Worm (Caenorhabditis elegans) whole organism, L2 larva: Measurements from ENCODE around the gene tat-3.

Experiments
- C34F6.9 ChIP-seq: fragments of 150-350 bp; optimal IDR thresholded peaks from 2 replicates; lab custom pipeline; 2014; ENCODE audit warnings: missing biosample characterization, missing genetic modification characterization
- F13H6.1 ChIP-seq: sonication (generic microtip); optimal IDR thresholded peaks from 2 replicates; lab custom pipeline; 2016; ENCODE audit warnings: missing genetic modification characterization, missing compliant biosample characterization
- R02D3.7 ChIP-seq: fragments of 150-350 bp; optimal IDR thresholded peaks from 2 replicates; lab custom pipeline; 2014; ENCODE audit warnings: missing biosample characterization, missing genetic modification characterization
- Y55F3AM.14 ChIP-seq: fragments of 200-800 bp; sonication (Bioruptor generic); optimal IDR thresholded peaks from 2 replicates; lab custom pipeline; 2018; ENCODE audit warnings: mild to moderate bottlenecking, missing genetic modification characterization, missing compliant biosample characterization
- ZK546.5 ChIP-seq: sonication (generic microtip); optimal IDR thresholded peaks from 2 replicates; lab custom pipeline; 2017; ENCODE audit warnings: missing biosample characterization, missing genetic modification characterization
- alr-1 ChIP-seq: fragments of 150-350 bp; optimal IDR thresholded peaks from 2 replicates; lab custom pipeline; 2014; ENCODE audit warnings: missing biosample characterization, missing genetic modification characterization
- aly-2 ChIP-seq: fragments of 150-350 bp; optimal IDR thresholded peaks from 2 replicates; lab custom pipeline; 2014; ENCODE audit warnings: missing biosample characterization, missing genetic modification characterization
- ama-1 ChIP-seq: fragments of 150-350 bp; optimal IDR thresholded peaks from 2 replicates; lab custom pipeline; 2018; ENCODE audit warnings: inconsistent platforms
- blmp-1 ChIP-seq: sonication (generic microtip); optimal IDR thresholded peaks from 2 replicates; lab custom pipeline; 2017; ENCODE audit warnings: missing genetic modification characterization, mild to moderate bottlenecking, missing compliant biosample characterization, antibody characterized with exemption, moderate library complexity; ENCODE audit not compliant: insufficient read depth
- ceh-16 ChIP-seq: fragments of 150-350 bp; optimal IDR thresholded peaks from 2 replicates; lab custom pipeline; 2014; ENCODE audit warnings: missing biosample characterization, missing genetic modification characterization
- ceh-82 ChIP-seq: fragments of 150-350 bp; optimal IDR thresholded peaks from 2 replicates; lab custom pipeline; 2014; ENCODE audit warnings: missing biosample characterization, missing genetic modification characterization
- crh-2 ChIP-seq: sonication (generic microtip); optimal IDR thresholded peaks from 2 replicates; lab custom pipeline; 2017; ENCODE audit warnings: missing biosample characterization, missing genetic modification characterization
- dmd-4 ChIP-seq: sonication (generic microtip); optimal IDR thresholded peaks from 2 replicates; lab custom pipeline; 2017; ENCODE audit warnings: missing biosample characterization, missing genetic modification characterization
- egl-27 ChIP-seq: sonication (generic microtip); optimal IDR thresholded peaks from 3 replicates; lab custom pipeline; 2017; ENCODE audit warnings: missing biosample characterization, missing genetic modification reagents, missing genetic modification characterization
- elt-1 ChIP-seq: fragments of 150-350 bp; optimal IDR thresholded peaks from 2 replicates; lab custom pipeline; 2014; ENCODE audit warnings: missing biosample characterization, missing genetic modification characterization
- elt-3 ChIP-seq: sonication (generic microtip); optimal IDR thresholded peaks from 2 replicates; lab custom pipeline; 2017; ENCODE audit warnings: missing biosample characterization, missing genetic modification characterization
- fos-1 ChIP-seq: fragments of 150-350 bp; optimal IDR thresholded peaks from 2 replicates; lab custom pipeline; 2014; ENCODE audit warnings: missing biosample characterization, missing genetic modification characterization
- gmeb-1 ChIP-seq: fragments of 150-350 bp; optimal IDR thresholded peaks from 2 replicates; lab custom pipeline; 2014; ENCODE audit warnings: missing biosample characterization, missing genetic modification characterization
- lin-11 ChIP-seq: fragments of 150-350 bp; sonication (generic microtip); optimal IDR thresholded peaks from 2 replicates; lab custom pipeline; 2014; ENCODE audit warnings: missing biosample characterization, missing genetic modification characterization, inconsistent platforms, mixed read lengths
- lin-13 ChIP-seq: fragments of 150-350 bp; optimal IDR thresholded peaks from 2 replicates; lab custom pipeline; 2014; ENCODE audit warnings: missing biosample characterization, missing genetic modification reagents, missing genetic modification characterization
- lin-39 ChIP-seq: fragments of 150-350 bp; optimal IDR thresholded peaks from 2 replicates; lab custom pipeline; 2014; ENCODE audit warnings: missing biosample characterization, missing genetic modification reagents, missing genetic modification characterization
- lsy-2 ChIP-seq, 2 experiments: fragments of 150-350 bp in 1 of 2; sonication (generic microtip) in 1 of 2; optimal IDR thresholded peaks; 2 replicates each; lab custom pipeline; 2014 to 2017; ENCODE audit warnings: missing biosample characterization in 2 of 2, missing genetic modification characterization in 2 of 2
- mab-5 ChIP-seq: fragments of 150-350 bp; optimal IDR thresholded peaks from 2 replicates; lab custom pipeline; 2014; ENCODE audit warnings: missing biosample characterization, missing genetic modification characterization
- mbf-1 ChIP-seq: sonication (generic microtip); optimal IDR thresholded peaks from 2 replicates; lab custom pipeline; 2017; ENCODE audit warnings: missing biosample characterization, missing genetic modification characterization
- mdl-1 ChIP-seq, 2 experiments: fragments of 150-350 bp in 1 of 2; sonication (generic microtip) in 1 of 2; optimal IDR thresholded peaks; 2 replicates each; lab custom pipeline; 2017; ENCODE audit warnings: missing biosample characterization in 2 of 2, missing genetic modification characterization in 2 of 2
- nhr-10 ChIP-seq: sonication (generic microtip); optimal IDR thresholded peaks from 2 replicates; lab custom pipeline; 2017; ENCODE audit warnings: missing biosample characterization, missing genetic modification characterization
- nhr-11 ChIP-seq: fragments of 150-350 bp; optimal IDR thresholded peaks from 2 replicates; lab custom pipeline; 2014; ENCODE audit warnings: missing biosample characterization, missing genetic modification characterization
- nhr-12 ChIP-seq: fragments of 150-350 bp; optimal IDR thresholded peaks from 2 replicates; lab custom pipeline; 2014; ENCODE audit warnings: missing biosample characterization, missing genetic modification characterization
- nhr-129 ChIP-seq: fragments of 150-350 bp; optimal IDR thresholded peaks from 2 replicates; lab custom pipeline; 2014; ENCODE audit warnings: missing biosample characterization, missing genetic modification characterization
- nhr-21 ChIP-seq: fragments of 150-350 bp; optimal IDR thresholded peaks from 2 replicates; lab custom pipeline; 2014; ENCODE audit warnings: missing biosample characterization, missing genetic modification characterization
- nhr-23 ChIP-seq: fragments of 150-350 bp; optimal IDR thresholded peaks from 2 replicates; lab custom pipeline; 2014; ENCODE audit warnings: missing biosample characterization, missing genetic modification reagents, missing genetic modification characterization
- nhr-237 ChIP-seq: fragments of 150-350 bp; optimal IDR thresholded peaks from 2 replicates; lab custom pipeline; 2014; ENCODE audit warnings: missing biosample characterization, missing genetic modification characterization
- nhr-25 ChIP-seq: fragments of 150-350 bp; sonication (generic microtip); optimal IDR thresholded peaks from 3 replicates; lab custom pipeline; 2014; ENCODE audit warnings: missing biosample characterization, missing genetic modification characterization
- nhr-6 ChIP-seq: fragments of 150-350 bp; optimal IDR thresholded peaks from 2 replicates; lab custom pipeline; 2014; ENCODE audit warnings: missing biosample characterization, missing genetic modification characterization
- nhr-77 ChIP-seq: fragments of 150-350 bp; optimal IDR thresholded peaks from 2 replicates; lab custom pipeline; 2014; ENCODE audit warnings: missing biosample characterization, missing genetic modification characterization
- peb-1 ChIP-seq: fragments of 150-350 bp; optimal IDR thresholded peaks from 2 replicates; lab custom pipeline; 2014; ENCODE audit warnings: missing biosample characterization, missing genetic modification characterization
- sem-4 ChIP-seq: fragments of 150-350 bp; optimal IDR thresholded peaks from 2 replicates; lab custom pipeline; 2014; ENCODE audit warnings: missing biosample characterization, missing genetic modification reagents, missing genetic modification characterization
- skn-1 ChIP-seq: sonication (generic microtip); optimal IDR thresholded peaks from 2 replicates; lab custom pipeline; 2017; ENCODE audit warnings: missing biosample characterization, missing genetic modification characterization
- sma-3 ChIP-seq: sonication (generic microtip); optimal IDR thresholded peaks from 2 replicates; lab custom pipeline; 2016; ENCODE audit warnings: missing genetic modification reagents, missing genetic modification characterization, missing compliant biosample characterization
- sma-9 ChIP-seq, 2 experiments: fragments of 150-350 bp in 1 of 2; sonication (generic microtip) in 1 of 2; optimal IDR thresholded peaks; 2 replicates each; lab custom pipeline; 2014 to 2016; ENCODE audit warnings: missing genetic modification characterization in 2 of 2, mild to moderate bottlenecking in 1 of 2, missing biosample characterization in 1 of 2, missing compliant biosample characterization in 1 of 2, missing genetic modification reagents in 1 of 2, moderate library complexity in 1 of 2
- snpc-4 ChIP-seq: fragments of 150-350 bp; optimal IDR thresholded peaks from 2 replicates; lab custom pipeline; 2014; ENCODE audit warnings: missing biosample characterization, missing genetic modification characterization
- unc-39 ChIP-seq: fragments of 150-350 bp; optimal IDR thresholded peaks from 2 replicates; lab custom pipeline; 2014; ENCODE audit warnings: missing biosample characterization, missing genetic modification characterization
- unc-55 ChIP-seq: fragments of 150-350 bp; sonication (generic microtip); optimal IDR thresholded peaks from 3 replicates; lab custom pipeline; 2014; ENCODE audit warnings: missing biosample characterization, missing genetic modification reagents, missing genetic modification characterization
- unc-62 ChIP-seq: fragments of 150-350 bp; optimal IDR thresholded peaks from 2 replicates; lab custom pipeline; 2014; ENCODE audit warnings: missing biosample characterization, missing genetic modification reagents, missing genetic modification characterization
- zag-1 ChIP-seq: fragments of 150-350 bp; optimal IDR thresholded peaks from 2 replicates; lab custom pipeline; 2014; ENCODE audit warnings: missing biosample characterization, missing genetic modification characterization
- ztf-1 ChIP-seq: fragments of 200-800 bp; sonication (Bioruptor generic); conservative IDR thresholded peaks from 2 replicates; pipeline ENCODE4 v1.3.6; 2022; ENCODE audit warnings: missing genetic modification characterization, missing compliant biosample characterization
- ztf-11 ChIP-seq: sonication (generic microtip); optimal IDR thresholded peaks from 2 replicates; lab custom pipeline; 2017; ENCODE audit warnings: missing biosample characterization, missing genetic modification characterization
- ztf-4 ChIP-seq: fragments of 150-350 bp; optimal IDR thresholded peaks from 2 replicates; lab custom pipeline; 2014; ENCODE audit warnings: missing biosample characterization, missing genetic modification characterization

Gene tat-3

DNA sequence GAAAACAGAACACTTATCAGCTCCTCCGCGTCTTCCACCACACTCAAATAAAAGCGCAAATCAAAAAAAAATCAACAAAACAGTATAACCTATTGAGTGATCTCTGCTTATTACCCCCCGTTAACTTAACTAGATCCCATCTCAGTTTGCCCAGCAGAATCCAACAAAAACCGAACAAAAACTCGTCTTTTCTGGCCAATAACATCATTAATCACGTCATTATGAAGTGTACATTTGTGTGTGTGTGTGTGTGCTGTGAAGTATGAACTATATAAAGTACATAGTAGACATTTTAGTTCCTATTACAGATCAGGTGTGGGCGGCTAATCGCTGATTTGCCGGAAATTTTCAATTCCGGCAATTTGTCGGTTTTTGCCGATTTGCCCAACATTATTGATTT lies 12.4 kb downstream of the tat-3 start:
- TF ChIP-seq nhr-77 (tag; lab: Kevin White, UChicago) (no peak), Y55F3AM.14 (peak; percentile 3), crh-2 (peak; percentile 11), sem-4 (tag; lab: Kevin White, UChicago) (no peak), elt-3 (no peak), alr-1 (tag; lab: Kevin White, UChicago) (no peak), nhr-25 (peak; percentile 6), unc-55 (GFP tag; lab: Kevin White, UChicago) (no peak), ZK546.5 (no peak), ceh-82 (tag; lab: Kevin White, UChicago) (no peak), nhr-10 (tag; lab: Kevin White, UChicago) (no peak), unc-39 (no peak), nhr-6 (tag; lab: Kevin White, UChicago) (no peak), sma-9 (GFP tag; optimal IDR thresholded peaks at IDR 0.05; lab: Kevin White, UChicago) (peak; percentile 30), sma-9 (tag; optimal IDR thresholded peaks at IDR 0.05; lab: Kevin White, UChicago) (no peak)

DNA sequence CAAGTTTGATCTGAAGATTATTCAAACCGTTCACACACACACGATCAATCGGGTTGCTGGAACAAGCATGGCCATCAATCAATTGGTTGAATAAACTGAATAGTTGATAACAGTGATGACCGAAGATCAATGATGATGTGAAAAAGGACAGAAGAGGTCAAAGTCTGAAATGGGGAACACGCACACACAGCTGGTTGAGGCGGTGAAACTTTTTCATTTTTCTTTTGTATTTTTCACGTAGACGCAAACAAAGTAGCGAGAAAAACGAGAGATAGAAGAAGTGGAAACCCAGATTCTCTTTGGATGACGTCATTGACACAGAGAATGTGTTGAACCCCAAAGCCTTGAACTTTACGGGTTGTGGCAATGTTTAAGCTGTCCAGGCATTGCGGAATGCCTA lies 13.0 kb downstream of the tat-3 start:
- TF ChIP-seq zag-1 (peak; percentile 11), crh-2 (peak; percentile 81), unc-62 (GFP tag; lab: Kevin White, UChicago) (no peak), peb-1 (tag; lab: Kevin White, UChicago) (no peak), sma-3 (GFP tag; lab: Kevin White, UChicago) (peak; percentile 86), unc-39 (no peak), elt-3 (no peak), lsy-2 (tag; optimal IDR thresholded peaks at IDR 0.05; lab: Kevin White, UChicago) (peak in 1 of 2 experiments; percentile 62), skn-1 (no peak), nhr-23 (tag; lab: Kevin White, UChicago) (no peak), nhr-11 (tag; lab: Kevin White, UChicago) (no peak), mdl-1 (tag; optimal IDR thresholded peaks at IDR 0.05; lab: Kevin White, UChicago) (no peak), nhr-6 (tag; lab: Kevin White, UChicago) (peak; percentile 20), ztf-1 (no peak), ceh-16 (tag; lab: Kevin White, UChicago) (no peak), nhr-21 (peak; percentile 96), ZK546.5 (no peak), mab-5 (tag; lab: Kevin White, UChicago) (peak; percentile 12), elt-1 (no peak), alr-1 (tag; lab: Kevin White, UChicago) (no peak), egl-27 (tag; lab: Kevin White, UChicago) (peak; percentile 62), Y55F3AM.14 (no peak), ama-1 (lab: Kevin White, UChicago) (no peak), F13H6.1 (tag; lab: Kevin White, UChicago) (peak; percentile 80), nhr-77 (tag; lab: Kevin White, UChicago) (no peak), nhr-12 (tag; lab: Kevin White, UChicago) (no peak), snpc-4 (tag; lab: Kevin White, UChicago) (no peak), dmd-4 (tag; lab: Kevin White, UChicago) (no peak), blmp-1 (peak; percentile 89), sma-9 (GFP tag; optimal IDR thresholded peaks at IDR 0.05; lab: Kevin White, UChicago) (peak; percentile 91), sma-9 (tag; optimal IDR thresholded peaks at IDR 0.05; lab: Kevin White, UChicago) (no peak), ztf-4 (tag; lab: Kevin White, UChicago) (peak; percentile 76), lin-39 (tag; lab: Kevin White, UChicago) (no peak), sem-4 (tag; lab: Kevin White, UChicago) (peak; percentile 43), C34F6.9 (tag; lab: Kevin White, UChicago) (peak; percentile 46), nhr-10 (tag; lab: Kevin White, UChicago) (no peak), lin-13 (no peak), aly-2 (tag; lab: Kevin White, UChicago) (no peak), nhr-129 (tag; lab: Kevin White, UChicago) (peak; percentile 88), unc-55 (GFP tag; lab: Kevin White, UChicago) (no peak), gmeb-1 (peak; percentile 4), R02D3.7 (tag; lab: Kevin White, UChicago) (no peak), nhr-25 (peak; percentile 94), ztf-11 (no peak), ceh-82 (tag; lab: Kevin White, UChicago) (no peak), lin-11 (tag; lab: Kevin White, UChicago) (no peak), mbf-1 (tag; lab: Kevin White, UChicago) (no peak), nhr-237 (tag; lab: Kevin White, UChicago) (no peak), fos-1 (tag; lab: Kevin White, UChicago) (peak; percentile 62)
